Fruit fly (Drosophila melanogaster) whole organism, pupa: ENCODE data around the gene Rtel1.

Experiments
- CG17806 ChIP-seq: fragments of 200-800 bp; sonication (Bioruptor generic); optimal IDR thresholded peaks from 2 replicates; lab custom pipeline; 2018; ENCODE audit warnings: missing biosample characterization, mild to moderate bottlenecking, missing genetic modification characterization, moderate library complexity
- CG34367 ChIP-seq: fragments of 200-800 bp; sonication (Bioruptor generic); optimal IDR thresholded peaks from 2 replicates; lab custom pipeline; 2018; ENCODE audit warnings: missing biosample characterization, mild to moderate bottlenecking, missing genetic modification characterization
- EcR ChIP-seq: fragments of 200-800 bp; sonication (Bioruptor generic); optimal IDR thresholded peaks from 3 replicates; lab custom pipeline; 2019; ENCODE audit warnings: missing biosample characterization, missing genetic modification characterization, mild to moderate bottlenecking, moderate library complexity, missing genetic modification reagents
- Pif1A ChIP-seq: fragments of 200-800 bp; sonication (Bioruptor generic); optimal IDR thresholded peaks from 3 replicates; lab custom pipeline; 2016; ENCODE audit warnings: missing biosample characterization, missing genetic modification characterization
- Snoo ChIP-seq: fragments of 200-800 bp; sonication (Bioruptor generic); optimal IDR thresholded peaks from 3 replicates; lab custom pipeline; 2017; ENCODE audit warnings: missing biosample characterization, mild to moderate bottlenecking, missing genetic modification characterization, inconsistent platforms

dm6 chrX:5737676-5738220 lies 9.8 kb upstream of the Rtel1 start, which contains the start of gene Snx27:
- TF ChIP-seq Pif1A, result peak; percentile 6
- TF ChIP-seq CG17806 (tag; lab: Kevin White, UChicago), result no peak
- no peak for TF ChIP-seq EcR (GFP tag; lab: Kevin White, UChicago)
- no peak for TF ChIP-seq Snoo
- TF ChIP-seq CG34367 (tag; lab: Kevin White, UChicago), result no peak
